Fruit fly (Drosophila melanogaster) whole organism, embryonic: ENCODE results near the gene Doc1.

Experiments used
- CG6689 ChIP-seq: fragments of 200-800 bp; sonication (Bioruptor generic); IDR thresholded peaks from 2 replicates; pipeline ENCODE4 v1.3.6; 2022; ENCODE audit warnings: missing biosample characterization, missing genetic modification characterization
- D19B ChIP-seq: fragments of 200-800 bp; sonication (Bioruptor generic); optimal IDR thresholded peaks from 2 replicates; lab custom pipeline; 2017; ENCODE audit warnings: missing biosample characterization, mild to moderate bottlenecking, missing genetic modification characterization
- Ets97D ChIP-seq: fragments of 200-800 bp; sonication (Bioruptor generic); optimal IDR thresholded peaks from 3 replicates; lab custom pipeline; 2016; ENCODE audit warnings: missing biosample characterization, missing genetic modification characterization
- Fer1 ChIP-seq: fragments of 200-800 bp; sonication (Bioruptor generic); optimal IDR thresholded peaks from 2 replicates; lab custom pipeline; 2017; ENCODE audit warnings: missing biosample characterization, mild to moderate bottlenecking, missing genetic modification characterization
- Fer3 ChIP-seq: fragments of 200-800 bp; sonication (Bioruptor generic); optimal IDR thresholded peaks from 2 replicates; lab custom pipeline; 2018; ENCODE audit warnings: missing biosample characterization, mild to moderate bottlenecking, missing genetic modification characterization, moderate library complexity
- Hr39 ChIP-seq: fragments of >200 bp; optimal IDR thresholded peaks from 2 replicates; lab custom pipeline; 2017
- NC2α ChIP-seq: fragments of 200-800 bp; sonication (Bioruptor generic); optimal IDR thresholded peaks from 2 replicates; lab custom pipeline; 2016; ENCODE audit warnings: missing biosample characterization, missing genetic modification characterization
- fd102C ChIP-seq: fragments of 200-800 bp; sonication (Bioruptor generic); optimal IDR thresholded peaks from 2 replicates; lab custom pipeline; 2018; ENCODE audit warnings: missing biosample characterization, mild to moderate bottlenecking, missing genetic modification characterization, moderate library complexity
- ftz-f1 ChIP-seq: fragments of 200-800 bp; sonication (Bioruptor generic); optimal IDR thresholded peaks from 2 replicates; lab custom pipeline; 2016; ENCODE audit warnings: missing biosample characterization, missing genetic modification characterization

- TF ChIP-seq ftz-f1 (GFP tag; lab: Kevin White, UChicago) (no peak), fd102C (GFP tag; lab: Kevin White, UChicago) (no peak), NC2α (no peak), CG6689 (GFP tag; lab: Robert Waterston, UW) (no peak), Fer3 (tag; lab: Kevin White, UChicago) (no peak), Fer1 (GFP tag; lab: Kevin White, UChicago) (no peak), D19B (GFP tag; lab: Kevin White, UChicago) (no peak), Ets97D (no peak), Hr39 (lab: Kevin White, UChicago) (no peak)
These were observed 7.6 kb upstream of the Doc1 start for dm6 chr3L:9033537-9033936.
